Fruit fly (Drosophila melanogaster): ENCODE results near the gene CheA87a.

Gene CheA87a

dm6 chr3R:13319873-13320272 lies 49.6 kb upstream of the CheA87a start (continued):
- no peak for TF ChIP-seq CG12104 (GFP tag; optimal IDR thresholded peaks at IDR 0.05)
- no peak for TF ChIP-seq CG9932 (GFP tag; IDR thresholded peaks at IDR 0.05)
- peak; percentile 96 for TF ChIP-seq Ets97D (GFP tag; optimal IDR thresholded peaks at IDR 0.05)
- no peak for TF ChIP-seq slp2 (GFP tag; optimal IDR thresholded peaks at IDR 0.05)
- TF ChIP-seq zen (tag; optimal IDR thresholded peaks at IDR 0.05) = no peak
- TF ChIP-seq ranshi (GFP tag; IDR thresholded peaks at IDR 0.05) = no peak
- peak; percentile 5 for TF ChIP-seq CG9437 (GFP tag; optimal IDR thresholded peaks at IDR 0.05)
- TF ChIP-seq gro (GFP tag; optimal IDR thresholded peaks at IDR 0.05) = no peak
- no peak for TF ChIP-seq CG7963 (GFP tag; IDR thresholded peaks at IDR 0.05; ENCODE audit: partially characterized antibody)
- no peak for TF ChIP-seq yki (optimal IDR thresholded peaks at IDR 0.05)
- TF ChIP-seq esg (GFP tag; conservative IDR thresholded peaks at IDR 0.05) = no peak
- TF ChIP-seq CG9817 (tag; optimal IDR thresholded peaks at IDR 0.05) = no peak
- no peak for TF ChIP-seq gt (GFP tag; IDR thresholded peaks at IDR 0.05)
- TF ChIP-seq stc (GFP tag; IDR thresholded peaks at IDR 0.05) = peak; percentile 57; the same call in 1 of the 2 replicates
- TF ChIP-seq NfI (GFP tag; optimal IDR thresholded peaks at IDR 0.05) = peak; percentile 66
- TF ChIP-seq NK7.1 (GFP tag; optimal IDR thresholded peaks at IDR 0.05) = peak; percentile 12
- 0 out of 2 replicates have a peak, but pooled peaks have one; percentile 25 for TF ChIP-seq CG6689 (GFP tag; IDR thresholded peaks at IDR 0.05)
- peak; percentile 16 for TF ChIP-seq CG13775 (GFP tag; optimal IDR thresholded peaks at IDR 0.05)
- peak; percentile 69; the same call in 2 of the 3 replicates for TF ChIP-seq gce (GFP tag; IDR thresholded peaks at IDR 0.05)
- peak; percentile 24; the same call in 1 of the 3 replicates for TF ChIP-seq sr (GFP tag; IDR thresholded peaks at IDR 0.05)
- no peak for TF ChIP-seq Ravus (GFP tag; IDR thresholded peaks at IDR 0.05)
- peak; percentile 67 for TF ChIP-seq CG11696 (GFP tag; IDR thresholded peaks at IDR 0.05)
- peak; percentile 24; the same call in 1 of the 2 replicates for TF ChIP-seq Rfx (GFP tag; IDR thresholded peaks at IDR 0.05)
- peak; percentile 20 for TF ChIP-seq CG4424 (GFP tag; optimal IDR thresholded peaks at IDR 0.05)
- no peak for TF ChIP-seq CG8281 (tag; optimal IDR thresholded peaks at IDR 0.05)
- TF ChIP-seq Ptx1 (GFP tag; IDR thresholded peaks at IDR 0.05) = no peak
- TF ChIP-seq CG32767 (GFP tag; IDR thresholded peaks at IDR 0.05) = 0 out of 2 replicates have a peak, but pooled peaks have one; percentile 39
- TF ChIP-seq CG18011 (GFP tag; optimal IDR thresholded peaks at IDR 0.05) = no peak

dm6 chr3R:13333031-13333430 lies 36.4 kb upstream of the CheA87a start:
- TF ChIP-seq abd-A (tag; optimal IDR thresholded peaks at IDR 0.05) (peak; percentile 57), CG13894 (tag; optimal IDR thresholded peaks at IDR 0.05) (peak; percentile 2), Abd-B (GFP tag; optimal IDR thresholded peaks at IDR 0.05) (no peak), chif (GFP tag; optimal IDR thresholded peaks at IDR 0.05) (no peak), chinmo (GFP tag; IDR thresholded peaks at IDR 0.05; ENCODE audit: partially characterized antibody) (peak; percentile 80; the same call in 2 of the 4 replicates), sd (tag; optimal IDR thresholded peaks at IDR 0.05) (peak; percentile 81)

- TF ChIP-seq Adf1 (GFP tag; IDR thresholded peaks at IDR 0.05) (peak; percentile 79), CG3163 (GFP tag; optimal IDR thresholded peaks at IDR 0.05) (no peak), CG42726 (GFP tag; IDR thresholded peaks at IDR 0.05; ENCODE audit: partially characterized antibody) (no peak), scrt (GFP tag; optimal IDR thresholded peaks at IDR 0.05) (peak; percentile 83), CG13894 (tag; optimal IDR thresholded peaks at IDR 0.05) (peak; percentile 56), Deaf1 (tag; optimal IDR thresholded peaks at IDR 0.05) (peak; percentile 90), Jarid2 (GFP tag; optimal IDR thresholded peaks at IDR 0.05) (peak; percentile 2), abd-A (tag; optimal IDR thresholded peaks at IDR 0.05) (peak; percentile 23), ase (GFP tag; IDR thresholded peaks at IDR 0.05) (no peak), CG12769 (tag; optimal IDR thresholded peaks at IDR 0.05) (peak; percentile 15), CG10979 (tag; optimal IDR thresholded peaks at IDR 0.05) (no peak), CG2712 (tag; optimal IDR thresholded peaks at IDR 0.05) (no peak), Bgb (GFP tag; IDR thresholded peaks at IDR 0.05; ENCODE audit: partially characterized antibody) (0 out of 2 replicates have a peak, but pooled peaks have one; percentile 11), chinmo (GFP tag; IDR thresholded peaks at IDR 0.05; ENCODE audit: partially characterized antibody) (0 out of 4 replicates have a peak, but pooled peaks have one; percentile 36), dan (GFP tag; IDR thresholded peaks at IDR 0.05) (no peak)
These were observed 35.4 kb upstream of the CheA87a start, which contains the start of gene PK2-R2 for dm6 chr3R:13334007-13334406. TSS of gene PK2-R2 (minus strand) at chr3R:13334166.

All from whole organism, embryonic.